Worm (Caenorhabditis elegans) whole organism, L2 larva: ENCODE measurements around the gene F58F6.6.

Experiments
- C34F6.9 ChIP-seq: fragments of 150-350 bp; optimal IDR thresholded peaks from 2 replicates; lab custom pipeline; 2014; ENCODE audit warnings: missing biosample characterization, missing genetic modification characterization
- F13H6.1 ChIP-seq: sonication (generic microtip); optimal IDR thresholded peaks from 2 replicates; lab custom pipeline; 2016; ENCODE audit warnings: missing genetic modification characterization, missing compliant biosample characterization
- R02D3.7 ChIP-seq: fragments of 150-350 bp; optimal IDR thresholded peaks from 2 replicates; lab custom pipeline; 2014; ENCODE audit warnings: missing biosample characterization, missing genetic modification characterization
- Y55F3AM.14 ChIP-seq: fragments of 200-800 bp; sonication (Bioruptor generic); optimal IDR thresholded peaks from 2 replicates; lab custom pipeline; 2018; ENCODE audit warnings: mild to moderate bottlenecking, missing genetic modification characterization, missing compliant biosample characterization
- ZK546.5 ChIP-seq: sonication (generic microtip); optimal IDR thresholded peaks from 2 replicates; lab custom pipeline; 2017; ENCODE audit warnings: missing biosample characterization, missing genetic modification characterization
- alr-1 ChIP-seq: fragments of 150-350 bp; optimal IDR thresholded peaks from 2 replicates; lab custom pipeline; 2014; ENCODE audit warnings: missing biosample characterization, missing genetic modification characterization
- aly-2 ChIP-seq: fragments of 150-350 bp; optimal IDR thresholded peaks from 2 replicates; lab custom pipeline; 2014; ENCODE audit warnings: missing biosample characterization, missing genetic modification characterization
- ama-1 ChIP-seq: fragments of 150-350 bp; optimal IDR thresholded peaks from 2 replicates; lab custom pipeline; 2018; ENCODE audit warnings: inconsistent platforms
- blmp-1 ChIP-seq: sonication (generic microtip); optimal IDR thresholded peaks from 2 replicates; lab custom pipeline; 2017; ENCODE audit warnings: missing genetic modification characterization, mild to moderate bottlenecking, missing compliant biosample characterization, antibody characterized with exemption, moderate library complexity; ENCODE audit not compliant: insufficient read depth
- ceh-16 ChIP-seq: fragments of 150-350 bp; optimal IDR thresholded peaks from 2 replicates; lab custom pipeline; 2014; ENCODE audit warnings: missing biosample characterization, missing genetic modification characterization
- ceh-82 ChIP-seq: fragments of 150-350 bp; optimal IDR thresholded peaks from 2 replicates; lab custom pipeline; 2014; ENCODE audit warnings: missing biosample characterization, missing genetic modification characterization
- crh-2 ChIP-seq: sonication (generic microtip); optimal IDR thresholded peaks from 2 replicates; lab custom pipeline; 2017; ENCODE audit warnings: missing biosample characterization, missing genetic modification characterization
- egl-27 ChIP-seq: sonication (generic microtip); optimal IDR thresholded peaks from 3 replicates; lab custom pipeline; 2017; ENCODE audit warnings: missing biosample characterization, missing genetic modification reagents, missing genetic modification characterization
- elt-1 ChIP-seq: fragments of 150-350 bp; optimal IDR thresholded peaks from 2 replicates; lab custom pipeline; 2014; ENCODE audit warnings: missing biosample characterization, missing genetic modification characterization
- elt-3 ChIP-seq: sonication (generic microtip); optimal IDR thresholded peaks from 2 replicates; lab custom pipeline; 2017; ENCODE audit warnings: missing biosample characterization, missing genetic modification characterization
- fos-1 ChIP-seq: fragments of 150-350 bp; optimal IDR thresholded peaks from 2 replicates; lab custom pipeline; 2014; ENCODE audit warnings: missing biosample characterization, missing genetic modification characterization
- gmeb-1 ChIP-seq: fragments of 150-350 bp; optimal IDR thresholded peaks from 2 replicates; lab custom pipeline; 2014; ENCODE audit warnings: missing biosample characterization, missing genetic modification characterization
- lin-11 ChIP-seq: fragments of 150-350 bp; sonication (generic microtip); optimal IDR thresholded peaks from 2 replicates; lab custom pipeline; 2014; ENCODE audit warnings: missing biosample characterization, missing genetic modification characterization, inconsistent platforms, mixed read lengths
- lin-13 ChIP-seq: fragments of 150-350 bp; optimal IDR thresholded peaks from 2 replicates; lab custom pipeline; 2014; ENCODE audit warnings: missing biosample characterization, missing genetic modification reagents, missing genetic modification characterization
- lin-39 ChIP-seq: fragments of 150-350 bp; optimal IDR thresholded peaks from 2 replicates; lab custom pipeline; 2014; ENCODE audit warnings: missing biosample characterization, missing genetic modification reagents, missing genetic modification characterization
- lsy-2 ChIP-seq, 2 experiments: fragments of 150-350 bp in 1 of 2; sonication (generic microtip) in 1 of 2; optimal IDR thresholded peaks; 2 replicates each; lab custom pipeline; 2014 to 2017; ENCODE audit warnings: missing biosample characterization in 2 of 2, missing genetic modification characterization in 2 of 2
- mbf-1 ChIP-seq: sonication (generic microtip); optimal IDR thresholded peaks from 2 replicates; lab custom pipeline; 2017; ENCODE audit warnings: missing biosample characterization, missing genetic modification characterization
- mdl-1 ChIP-seq, 2 experiments: fragments of 150-350 bp in 1 of 2; sonication (generic microtip) in 1 of 2; optimal IDR thresholded peaks; 2 replicates each; lab custom pipeline; 2017; ENCODE audit warnings: missing biosample characterization in 2 of 2, missing genetic modification characterization in 2 of 2
- nhr-10 ChIP-seq: sonication (generic microtip); optimal IDR thresholded peaks from 2 replicates; lab custom pipeline; 2017; ENCODE audit warnings: missing biosample characterization, missing genetic modification characterization
- nhr-11 ChIP-seq: fragments of 150-350 bp; optimal IDR thresholded peaks from 2 replicates; lab custom pipeline; 2014; ENCODE audit warnings: missing biosample characterization, missing genetic modification characterization
- nhr-129 ChIP-seq: fragments of 150-350 bp; optimal IDR thresholded peaks from 2 replicates; lab custom pipeline; 2014; ENCODE audit warnings: missing biosample characterization, missing genetic modification characterization
- nhr-21 ChIP-seq: fragments of 150-350 bp; optimal IDR thresholded peaks from 2 replicates; lab custom pipeline; 2014; ENCODE audit warnings: missing biosample characterization, missing genetic modification characterization
- nhr-23 ChIP-seq: fragments of 150-350 bp; optimal IDR thresholded peaks from 2 replicates; lab custom pipeline; 2014; ENCODE audit warnings: missing biosample characterization, missing genetic modification reagents, missing genetic modification characterization
- nhr-237 ChIP-seq: fragments of 150-350 bp; optimal IDR thresholded peaks from 2 replicates; lab custom pipeline; 2014; ENCODE audit warnings: missing biosample characterization, missing genetic modification characterization
- nhr-25 ChIP-seq: fragments of 150-350 bp; sonication (generic microtip); optimal IDR thresholded peaks from 3 replicates; lab custom pipeline; 2014; ENCODE audit warnings: missing biosample characterization, missing genetic modification characterization
- peb-1 ChIP-seq: fragments of 150-350 bp; optimal IDR thresholded peaks from 2 replicates; lab custom pipeline; 2014; ENCODE audit warnings: missing biosample characterization, missing genetic modification characterization
- sem-4 ChIP-seq: fragments of 150-350 bp; optimal IDR thresholded peaks from 2 replicates; lab custom pipeline; 2014; ENCODE audit warnings: missing biosample characterization, missing genetic modification reagents, missing genetic modification characterization
- skn-1 ChIP-seq: sonication (generic microtip); optimal IDR thresholded peaks from 2 replicates; lab custom pipeline; 2017; ENCODE audit warnings: missing biosample characterization, missing genetic modification characterization
- sma-3 ChIP-seq: sonication (generic microtip); optimal IDR thresholded peaks from 2 replicates; lab custom pipeline; 2016; ENCODE audit warnings: missing genetic modification reagents, missing genetic modification characterization, missing compliant biosample characterization
- sma-9 ChIP-seq, 2 experiments: fragments of 150-350 bp in 1 of 2; sonication (generic microtip) in 1 of 2; optimal IDR thresholded peaks; 2 replicates each; lab custom pipeline; 2014 to 2016; ENCODE audit warnings: missing genetic modification characterization in 2 of 2, mild to moderate bottlenecking in 1 of 2, missing biosample characterization in 1 of 2, missing compliant biosample characterization in 1 of 2, missing genetic modification reagents in 1 of 2, moderate library complexity in 1 of 2
- snpc-4 ChIP-seq: fragments of 150-350 bp; optimal IDR thresholded peaks from 2 replicates; lab custom pipeline; 2014; ENCODE audit warnings: missing biosample characterization, missing genetic modification characterization
- unc-39 ChIP-seq: fragments of 150-350 bp; optimal IDR thresholded peaks from 2 replicates; lab custom pipeline; 2014; ENCODE audit warnings: missing biosample characterization, missing genetic modification characterization
- unc-62 ChIP-seq: fragments of 150-350 bp; optimal IDR thresholded peaks from 2 replicates; lab custom pipeline; 2014; ENCODE audit warnings: missing biosample characterization, missing genetic modification reagents, missing genetic modification characterization
- ztf-1 ChIP-seq: fragments of 200-800 bp; sonication (Bioruptor generic); conservative IDR thresholded peaks from 2 replicates; pipeline ENCODE4 v1.3.6; 2022; ENCODE audit warnings: missing genetic modification characterization, missing compliant biosample characterization
- ztf-11 ChIP-seq: sonication (generic microtip); optimal IDR thresholded peaks from 2 replicates; lab custom pipeline; 2017; ENCODE audit warnings: missing biosample characterization, missing genetic modification characterization
- ztf-4 ChIP-seq: fragments of 150-350 bp; optimal IDR thresholded peaks from 2 replicates; lab custom pipeline; 2014; ENCODE audit warnings: missing biosample characterization, missing genetic modification characterization

F58F6.6 gene

ce11 chrIV:1378954-1379353 lies 38.1 kb downstream of the F58F6.6 start:
- TF ChIP-seq fos-1 (tag; lab: Kevin White, UChicago) (peak; percentile 96), sma-3 (peak; percentile 6), peb-1 (tag; lab: Kevin White, UChicago) (no peak), lin-11 (tag; lab: Kevin White, UChicago) (no peak), sem-4 (tag; lab: Kevin White, UChicago) (no peak), blmp-1 (tag; lab: Kevin White, UChicago) (no peak), nhr-23 (no peak), mbf-1 (no peak), ztf-11 (tag; lab: Kevin White, UChicago) (no peak), mdl-1 (tag; optimal IDR thresholded peaks at IDR 0.05; lab: Kevin White, UChicago) (no peak), ceh-82 (no peak), snpc-4 (no peak), elt-3 (tag; lab: Kevin White, UChicago) (no peak), lin-39 (tag; lab: Kevin White, UChicago) (no peak), ceh-16 (tag; lab: Kevin White, UChicago) (no peak), aly-2 (tag; lab: Kevin White, UChicago) (no peak), elt-1 (tag; lab: Kevin White, UChicago) (no peak), egl-27 (tag; lab: Kevin White, UChicago) (no peak), ama-1 (no peak), sma-9 (GFP tag; optimal IDR thresholded peaks at IDR 0.05; lab: Kevin White, UChicago) (peak; percentile 66), sma-9 (tag; optimal IDR thresholded peaks at IDR 0.05; lab: Kevin White, UChicago) (no peak), F13H6.1 (tag; lab: Kevin White, UChicago) (peak; percentile 48), nhr-10 (tag; lab: Kevin White, UChicago) (no peak), nhr-21 (tag; lab: Kevin White, UChicago) (no peak)

- TF ChIP-seq gmeb-1 (tag; lab: Kevin White, UChicago): no peak
- no peak for TF ChIP-seq nhr-11 (tag; lab: Kevin White, UChicago)
- TF ChIP-seq aly-2 (tag; lab: Kevin White, UChicago): no peak
- no peak for TF ChIP-seq lsy-2 (tag; optimal IDR thresholded peaks at IDR 0.05; lab: Kevin White, UChicago)
- no peak for TF ChIP-seq unc-62 (GFP tag; lab: Kevin White, UChicago)
- TF ChIP-seq lin-39 (tag; lab: Kevin White, UChicago): no peak
Measured at ce11 chrIV:1380350-1380749, 39.5 kb downstream of the F58F6.6 start.

ce11 chrIV:1381596-1382274 lies 40.8 kb downstream of the F58F6.6 start:
- TF ChIP-seq ceh-82: no peak
- TF ChIP-seq nhr-25: peak; percentile 8
- no peak for TF ChIP-seq R02D3.7
- no peak for TF ChIP-seq unc-62 (GFP tag; lab: Kevin White, UChicago)
- no peak for TF ChIP-seq crh-2 (tag; lab: Kevin White, UChicago)

- TF ChIP-seq ceh-82: no peak
- no peak for TF ChIP-seq F13H6.1 (tag; lab: Kevin White, UChicago)
- no peak for TF ChIP-seq nhr-25
- no peak for TF ChIP-seq nhr-10 (tag; lab: Kevin White, UChicago)
Measured at ce11 chrIV:1385500-1385899, 44.6 kb downstream of the F58F6.6 start.

- TF ChIP-seq blmp-1 (tag; lab: Kevin White, UChicago): no peak
- TF ChIP-seq lin-39 (tag; lab: Kevin White, UChicago): no peak
- TF ChIP-seq nhr-25: no peak
- TF ChIP-seq sem-4 (tag; lab: Kevin White, UChicago): no peak
- no peak for TF ChIP-seq nhr-129 (tag; lab: Kevin White, UChicago)
- TF ChIP-seq nhr-23: no peak
- TF ChIP-seq nhr-21 (tag; lab: Kevin White, UChicago): no peak
- no peak for TF ChIP-seq sma-3
- TF ChIP-seq, all 48 proteins: peak for 0
Measured at ce11 chrIV:1385915-1386314, 45.0 kb downstream of the F58F6.6 start, which contains the start of gene nhr-41. Gene nhr-41 (plus strand): TSS chrIV:1386215.

ce11 chrIV:1388079-1388478 lies 47.2 kb downstream of the F58F6.6 start:
- TF ChIP-seq C34F6.9 (tag; lab: Kevin White, UChicago): no peak
- no peak for TF ChIP-seq ztf-4 (tag; lab: Kevin White, UChicago)
- no peak for TF ChIP-seq unc-39
- peak; percentile 66 for TF ChIP-seq nhr-129 (tag; lab: Kevin White, UChicago)
- TF ChIP-seq ZK546.5 (tag; lab: Kevin White, UChicago): no peak
- no peak for TF ChIP-seq Y55F3AM.14
- TF ChIP-seq nhr-21 (tag; lab: Kevin White, UChicago): peak; percentile 23
- TF ChIP-seq nhr-10 (tag; lab: Kevin White, UChicago): no peak
- no peak for TF ChIP-seq alr-1
- TF ChIP-seq sma-3: peak; percentile 49
- no peak for TF ChIP-seq nhr-237
- peak; percentile 50 for TF ChIP-seq lin-13
- TF ChIP-seq lin-39 (tag; lab: Kevin White, UChicago): no peak
- peak; percentile 28 for TF ChIP-seq lin-11 (tag; lab: Kevin White, UChicago)
- peak; percentile 10 for TF ChIP-seq nhr-25
- TF ChIP-seq fos-1 (tag; lab: Kevin White, UChicago): peak; percentile 19
- TF ChIP-seq skn-1 (tag; lab: Kevin White, UChicago): no peak
- TF ChIP-seq nhr-23: no peak
- TF ChIP-seq ztf-1 (GFP tag; lab: Robert Waterston, UW): no peak
- TF ChIP-seq aly-2 (tag; lab: Kevin White, UChicago): no peak
